Fruit fly (Drosophila melanogaster): Measurements from ENCODE around the gene Ipo9.

Ipo9 gene

dm6 chr3R:11430307-11430706 is 18.0 kb downstream of the Ipo9 start:
- TF ChIP-seq OdsH (GFP tag; optimal IDR thresholded peaks at IDR 0.05) (no peak), Dif (GFP tag; optimal IDR thresholded peaks at IDR 0.05; ENCODE audit: partially characterized antibody) (no peak), Rel (GFP tag; optimal IDR thresholded peaks at IDR 0.05) (no peak), Rel (tag; optimal IDR thresholded peaks at IDR 0.05) (no peak), sage (GFP tag; optimal IDR thresholded peaks at IDR 0.05) (no peak), Sp1 (GFP tag; optimal IDR thresholded peaks at IDR 0.05) (no peak), dsf (GFP tag; optimal IDR thresholded peaks at IDR 0.05; ENCODE audit: borderline replicate concordance) (no peak), sv (GFP tag; optimal IDR thresholded peaks at IDR 0.05) (no peak), GATAd (GFP tag; optimal IDR thresholded peaks at IDR 0.05) (no peak), lola (GFP tag; optimal IDR thresholded peaks at IDR 0.05) (no peak), fru (GFP tag; optimal IDR thresholded peaks at IDR 0.05) (no peak), psq (GFP tag; optimal IDR thresholded peaks at IDR 0.05) (no peak), brk (GFP tag; optimal IDR thresholded peaks at IDR 0.05) (no peak)

dm6 chr3R:11431395-11431977 is 19.2 kb downstream of the Ipo9 start, which contains the start of the genes RpL24-like and CG5276:
RpL24-like (minus strand) TSS chr3R:11431582.
CG5276 (plus strand) TSS chr3R:11431738.
- TF ChIP-seq Myc (optimal IDR thresholded peaks at IDR 0.05), result peak; percentile 92
- no peak for TF ChIP-seq brk (GFP tag; optimal IDR thresholded peaks at IDR 0.05)
- TF ChIP-seq h (GFP tag; optimal IDR thresholded peaks at IDR 0.05), result no peak

dm6 chr3R:11435537-11436234 is 23.4 kb downstream of the Ipo9 start, which contains the start of the genes Exd2 and CG5281:
Exd2 (minus strand) TSS chr3R:11435703.
CG5281 (plus strand) TSS chr3R:11435850.
- TF ChIP-seq Abd-B (GFP tag; optimal IDR thresholded peaks at IDR 0.05), result no peak
- TF ChIP-seq Jra (GFP tag; optimal IDR thresholded peaks at IDR 0.05), result no peak
- no peak for TF ChIP-seq rgr (GFP tag; optimal IDR thresholded peaks at IDR 0.05)
- TF ChIP-seq CG9705 (GFP tag; optimal IDR thresholded peaks at IDR 0.05), result peak; percentile 60
- TF ChIP-seq HLH106 (tag; optimal IDR thresholded peaks at IDR 0.05), result peak; percentile 31
- peak; percentile 17 for TF ChIP-seq psq (GFP tag; optimal IDR thresholded peaks at IDR 0.05)
- TF ChIP-seq pan (optimal IDR thresholded peaks at IDR 0.05), result no peak
- no peak for TF ChIP-seq Hr83 (GFP tag; optimal IDR thresholded peaks at IDR 0.05; ENCODE audit: poor library complexity, severe bottlenecking)
- no peak for TF ChIP-seq br (GFP tag; optimal IDR thresholded peaks at IDR 0.05)
- no peak for TF ChIP-seq dmrt93B (GFP tag; optimal IDR thresholded peaks at IDR 0.05)
- no peak for TF ChIP-seq Dif (GFP tag; optimal IDR thresholded peaks at IDR 0.05; ENCODE audit: partially characterized antibody)
- TF ChIP-seq foxo (GFP tag; optimal IDR thresholded peaks at IDR 0.05), result peak in 1 of 2 experiments; percentile 47
- TF ChIP-seq Vsx2 (GFP tag; optimal IDR thresholded peaks at IDR 0.05; ENCODE audit: partially characterized antibody), result no peak
- TF ChIP-seq Hnf4 (GFP tag; optimal IDR thresholded peaks at IDR 0.05), result no peak
- no peak for TF ChIP-seq CrebA (GFP tag; optimal IDR thresholded peaks at IDR 0.05; ENCODE audit: borderline replicate concordance)
- no peak for TF ChIP-seq dl (GFP tag; optimal IDR thresholded peaks at IDR 0.05; ENCODE audit: insufficient read depth in 1 of 2, partially characterized antibody in 2 of 2)
- peak; percentile 7 for TF ChIP-seq CG32264 (GFP tag; optimal IDR thresholded peaks at IDR 0.05)
- no peak for TF ChIP-seq dsf (GFP tag; optimal IDR thresholded peaks at IDR 0.05; ENCODE audit: borderline replicate concordance)
- no peak for TF ChIP-seq Hr78 (GFP tag; optimal IDR thresholded peaks at IDR 0.05)
- no peak for TF ChIP-seq fru (GFP tag; optimal IDR thresholded peaks at IDR 0.05)
- no peak for TF ChIP-seq OdsH (GFP tag; optimal IDR thresholded peaks at IDR 0.05)
- TF ChIP-seq sage (GFP tag; optimal IDR thresholded peaks at IDR 0.05), result no peak
- no peak for TF ChIP-seq usp (GFP tag; optimal IDR thresholded peaks at IDR 0.05)
- peak; percentile 11 for TF ChIP-seq sv (GFP tag; optimal IDR thresholded peaks at IDR 0.05)
- no peak for TF ChIP-seq lola (GFP tag; optimal IDR thresholded peaks at IDR 0.05)
- TF ChIP-seq woc (GFP tag; optimal IDR thresholded peaks at IDR 0.05), result no peak
- TF ChIP-seq h (GFP tag; optimal IDR thresholded peaks at IDR 0.05), result peak; percentile 38
- no peak for TF ChIP-seq N (GFP tag; optimal IDR thresholded peaks at IDR 0.05)
- no peak for TF ChIP-seq tai (GFP tag; optimal IDR thresholded peaks at IDR 0.05)
- peak; percentile 13 for TF ChIP-seq Sp1 (GFP tag; optimal IDR thresholded peaks at IDR 0.05)
- peak; percentile 19 for TF ChIP-seq Myc (optimal IDR thresholded peaks at IDR 0.05)
- TF ChIP-seq GATAd (GFP tag; optimal IDR thresholded peaks at IDR 0.05), result no peak
- no peak for TF ChIP-seq Dfd (GFP tag; optimal IDR thresholded peaks at IDR 0.05)
- no peak for TF ChIP-seq Rel (GFP tag; optimal IDR thresholded peaks at IDR 0.05)
- TF ChIP-seq Rel (tag; optimal IDR thresholded peaks at IDR 0.05), result peak; percentile 92
- TF ChIP-seq jim (GFP tag; optimal IDR thresholded peaks at IDR 0.05), result no peak
- TF ChIP-seq Mio (GFP tag; optimal IDR thresholded peaks at IDR 0.05), result no peak
- peak; percentile 59 for TF ChIP-seq ey (GFP tag; optimal IDR thresholded peaks at IDR 0.05)
- no peak for TF ChIP-seq brk (GFP tag; optimal IDR thresholded peaks at IDR 0.05)
